Fruit fly (Drosophila melanogaster) whole organism, embryonic: ENCODE measurements around the gene Hecw.

Experiments
- CG10321 ChIP-seq: fragments of 200-800 bp; sonication (Bioruptor generic); IDR thresholded peaks from 2 replicates; pipeline ENCODE4 v1.3.6; 2022; ENCODE audit warnings: missing biosample characterization, missing genetic modification characterization
- CG8478 ChIP-seq: fragments of >200 bp; optimal IDR thresholded peaks from 2 replicates; lab custom pipeline; 2018
- Dp ChIP-seq: fragments of 200-800 bp; sonication (Bioruptor generic); optimal IDR thresholded peaks from 2 replicates; lab custom pipeline; 2018; ENCODE audit warnings: missing biosample characterization, mild to moderate bottlenecking, missing genetic modification characterization, moderate library complexity
- Pdp1 ChIP-seq, 2 experiments: fragments of 200-800 bp; sonication (Bioruptor generic); optimal IDR thresholded peaks; 3 replicates each; lab custom pipeline; 2016; ENCODE audit warnings: missing biosample characterization in 2 of 2, missing genetic modification characterization in 2 of 2, mild to moderate bottlenecking in 1 of 2, moderate library complexity in 1 of 2
- Sry-β ChIP-seq: fragments of 200-800 bp; sonication (Bioruptor generic); optimal IDR thresholded peaks from 2 replicates; lab custom pipeline; 2018; ENCODE audit warnings: missing biosample characterization, mild to moderate bottlenecking, missing genetic modification characterization, moderate library complexity
- al ChIP-seq: fragments of 200-800 bp; sonication (Bioruptor generic); IDR thresholded peaks from 2 replicates; pipeline ENCODE4 v1.3.6; 2022; ENCODE audit warnings: missing biosample characterization, missing genetic modification characterization
- hbn ChIP-seq: fragments of 200-800 bp; sonication (Bioruptor generic); IDR thresholded peaks from 2 replicates; pipeline ENCODE4 v1.3.6; 2022; ENCODE audit warnings: missing biosample characterization, missing genetic modification characterization; ENCODE audit not compliant: partially characterized antibody
- pan ChIP-seq, 4 experiments: fragments of >200 bp in 3 of 4; fragments of 200-800 bp in 1 of 4; sonication (Bioruptor generic) in 1 of 4; optimal IDR thresholded peaks in 3 of 4; IDR thresholded peaks in 1 of 4; 2 replicates each; pipeline versions ENCODE4 v1.3.6 to Lab custom; 2017 to 2022; ENCODE audit warnings: missing biosample characterization in 2 of 4, missing genetic modification characterization in 2 of 4, mixed read lengths in 1 of 4
- pita ChIP-seq: fragments of 200-800 bp; sonication (Bioruptor generic); optimal IDR thresholded peaks from 2 replicates; lab custom pipeline; 2017; ENCODE audit warnings: missing biosample characterization, mild to moderate bottlenecking, missing genetic modification characterization
- seq ChIP-seq: fragments of 200-800 bp; sonication (Bioruptor generic); IDR thresholded peaks from 2 replicates; pipeline ENCODE4 v1.3.6; 2022; ENCODE audit warnings: missing biosample characterization, missing genetic modification characterization

dm6 chrX:9595312-9595931, 13.3 kb upstream of the Hecw start:
- TF ChIP-seq hbn (GFP tag; lab: Robert Waterston, UW) (no peak), pita (no peak), CG10321 (no peak), CG8478 (lab: Kevin White, UChicago) (no peak), Sry-β (GFP tag; lab: Kevin White, UChicago) (no peak), Dp (GFP tag; lab: Kevin White, UChicago) (no peak), seq (GFP tag; lab: Robert Waterston, UW) (no peak), pan (optimal IDR thresholded peaks at IDR 0.05; lab: Kevin White, UChicago) (no peak), pan (GFP tag; optimal IDR thresholded peaks at IDR 0.05 in 1 of 2, IDR thresholded peaks at IDR 0.05 in 1 of 2) (no peak), Pdp1 (GFP tag; optimal IDR thresholded peaks at IDR 0.05; lab: Kevin White, UChicago) (no peak), al (GFP tag; lab: Robert Waterston, UW) (no peak)
